Fruit fly (Drosophila melanogaster) whole organism, embryonic: Measurements from ENCODE around the gene CG32816.

Experiments
- C15 ChIP-seq: fragments of 200-800 bp; sonication (Bioruptor generic); IDR thresholded peaks from 3 replicates; pipeline ENCODE4 v1.3.6; 2022; ENCODE audit warnings: missing biosample characterization, missing genetic modification characterization
- CG12942 ChIP-seq: fragments of 200-800 bp; sonication (Bioruptor generic); optimal IDR thresholded peaks from 3 replicates; lab custom pipeline; 2016; ENCODE audit warnings: missing biosample characterization, missing genetic modification characterization
- CG13296 ChIP-seq: fragments of 200-800 bp; sonication (Bioruptor generic); optimal IDR thresholded peaks from 3 replicates; lab custom pipeline; 2018; ENCODE audit warnings: missing biosample characterization, mild to moderate bottlenecking, missing genetic modification characterization
- CG14710 ChIP-seq: fragments of 200-800 bp; sonication (Bioruptor generic); optimal IDR thresholded peaks from 3 replicates; lab custom pipeline; 2019; ENCODE audit warnings: missing biosample characterization, mild to moderate bottlenecking, missing genetic modification characterization, moderate library complexity
- CG14965 ChIP-seq: fragments of 200-800 bp; sonication (Bioruptor generic); optimal IDR thresholded peaks from 2 replicates; lab custom pipeline; 2016; ENCODE audit warnings: missing biosample characterization, missing genetic modification characterization, borderline replicate concordance
- CG15514 ChIP-seq: fragments of 200-800 bp; sonication (Bioruptor generic); optimal IDR thresholded peaks from 3 replicates; lab custom pipeline; 2017; ENCODE audit warnings: missing biosample characterization, missing genetic modification characterization, mild to moderate bottlenecking, moderate library complexity, missing genetic modification reagents
- CG16779 ChIP-seq: fragments of 200-800 bp; sonication (Bioruptor generic); IDR thresholded peaks from 2 replicates; pipeline ENCODE4 v1.3.6; 2022; ENCODE audit warnings: missing biosample characterization, missing genetic modification characterization
- CG17568 ChIP-seq: fragments of 200-800 bp; sonication (Bioruptor generic); optimal IDR thresholded peaks from 2 replicates; lab custom pipeline; 2018; ENCODE audit warnings: missing biosample characterization, mild to moderate bottlenecking, missing genetic modification characterization, moderate library complexity
- CG17802 ChIP-seq: fragments of 200-800 bp; sonication (Bioruptor generic); optimal IDR thresholded peaks from 2 replicates; lab custom pipeline; 2018; ENCODE audit warnings: missing biosample characterization, mild to moderate bottlenecking, missing genetic modification characterization, moderate library complexity
- CG18262 ChIP-seq: fragments of 200-800 bp; optimal IDR thresholded peaks from 3 replicates; lab custom pipeline; 2019; ENCODE audit warnings: missing biosample characterization, mild to moderate bottlenecking, missing genetic modification characterization, moderate library complexity
- CG2199 ChIP-seq: fragments of 200-800 bp; sonication (Bioruptor generic); IDR thresholded peaks from 3 replicates; pipeline ENCODE4 v1.3.6; 2022; ENCODE audit warnings: missing biosample characterization, missing genetic modification characterization
- CG2202 ChIP-seq: fragments of 200-800 bp; sonication (Bioruptor generic); optimal IDR thresholded peaks from 2 replicates; lab custom pipeline; 2018; ENCODE audit warnings: missing biosample characterization, mild to moderate bottlenecking, missing genetic modification characterization
- CG31441 ChIP-seq: fragments of 200-800 bp; sonication (Bioruptor generic); IDR thresholded peaks from 2 replicates; pipeline ENCODE4 v1.3.6; 2022; ENCODE audit warnings: missing biosample characterization, missing genetic modification characterization
- CG32532 ChIP-seq: fragments of 200-800 bp; sonication (Bioruptor generic); IDR thresholded peaks from 2 replicates; pipeline ENCODE4 v1.3.6; 2022; ENCODE audit warnings: missing biosample characterization, missing genetic modification characterization
- CG3838 ChIP-seq: fragments of 200-800 bp; sonication (Bioruptor generic); optimal IDR thresholded peaks from 3 replicates; lab custom pipeline; 2016; ENCODE audit warnings: missing biosample characterization, missing genetic modification characterization
- CG42726 ChIP-seq: fragments of 200-800 bp; sonication (Bioruptor generic); IDR thresholded peaks from 2 replicates; pipeline ENCODE4 v1.3.6; 2022; ENCODE audit warnings: missing biosample characterization, missing genetic modification characterization; ENCODE audit not compliant: partially characterized antibody
- CG6813 ChIP-seq: fragments of 200-800 bp; sonication (Bioruptor generic); optimal IDR thresholded peaks from 2 replicates; lab custom pipeline; 2017; ENCODE audit warnings: missing biosample characterization, missing genetic modification characterization, mild to moderate bottlenecking, moderate library complexity, missing genetic modification reagents
- Dip3 ChIP-seq: fragments of 200-800 bp; sonication (Bioruptor generic); optimal IDR thresholded peaks from 3 replicates; lab custom pipeline; 2016; ENCODE audit warnings: missing biosample characterization, missing genetic modification characterization
- Elba2 ChIP-seq: fragments of 200-800 bp; sonication (Bioruptor generic); optimal IDR thresholded peaks from 3 replicates; lab custom pipeline; 2016; ENCODE audit warnings: missing biosample characterization, missing genetic modification characterization
- HmgD ChIP-seq: fragments of 200-800 bp; sonication (Bioruptor generic); optimal IDR thresholded peaks from 3 replicates; lab custom pipeline; 2016; ENCODE audit warnings: missing biosample characterization, missing genetic modification characterization
- Hmx ChIP-seq: fragments of 200-800 bp; sonication (Bioruptor generic); optimal IDR thresholded peaks from 2 replicates; lab custom pipeline; 2016; ENCODE audit warnings: missing biosample characterization, missing genetic modification characterization
- MTF-1 ChIP-seq: fragments of 200-800 bp; sonication (Bioruptor generic); optimal IDR thresholded peaks from 2 replicates; lab custom pipeline; 2018; ENCODE audit warnings: missing biosample characterization, mild to moderate bottlenecking, missing genetic modification characterization, borderline replicate concordance
- Poxn ChIP-seq: fragments of 200-800 bp; sonication (Bioruptor generic); IDR thresholded peaks from 2 replicates; pipeline ENCODE4 v1.3.6; 2022; ENCODE audit warnings: missing biosample characterization, missing genetic modification characterization
- Ravus ChIP-seq: fragments of 200-800 bp; sonication (Bioruptor generic); IDR thresholded peaks from 2 replicates; pipeline ENCODE4 v1.3.6; 2022; ENCODE audit warnings: missing biosample characterization, missing genetic modification characterization
- Spps ChIP-seq: fragments of 200-800 bp; sonication (Bioruptor generic); optimal IDR thresholded peaks from 2 replicates; lab custom pipeline; 2018; ENCODE audit warnings: missing biosample characterization, mild to moderate bottlenecking, missing genetic modification characterization
- bigmax ChIP-seq: fragments of 200-800 bp; sonication (Bioruptor generic); optimal IDR thresholded peaks from 2 replicates; lab custom pipeline; 2018; ENCODE audit warnings: missing biosample characterization, mild to moderate bottlenecking, missing genetic modification characterization
- bsh ChIP-seq, 2 experiments: fragments of 200-800 bp; sonication (Bioruptor generic); optimal IDR thresholded peaks; 2 replicates each; lab custom pipeline; 2017 to 2018; ENCODE audit warnings: mild to moderate bottlenecking in 2 of 2, missing biosample characterization in 2 of 2, missing genetic modification characterization in 2 of 2, moderate library complexity in 1 of 2
- caup ChIP-seq: fragments of 200-800 bp; sonication (Bioruptor generic); optimal IDR thresholded peaks from 3 replicates; lab custom pipeline; 2017; ENCODE audit warnings: missing biosample characterization, mild to moderate bottlenecking, missing genetic modification characterization, moderate library complexity; ENCODE audit not compliant: severe bottlenecking
- crol ChIP-seq: fragments of 200-800 bp; sonication (Bioruptor generic); IDR thresholded peaks from 2 replicates; pipeline ENCODE4 v1.3.6; 2022; ENCODE audit warnings: missing biosample characterization, missing genetic modification characterization
- crp ChIP-seq, 2 experiments: fragments of 200-800 bp; sonication (Bioruptor generic); optimal IDR thresholded peaks; 2 replicates in 1 of 2; 3 replicates in 1 of 2; lab custom pipeline; 2017; ENCODE audit warnings: missing biosample characterization in 2 of 2, missing genetic modification characterization in 2 of 2, mild to moderate bottlenecking in 1 of 2, moderate library complexity in 1 of 2
- da ChIP-seq: fragments of 200-800 bp; sonication (Bioruptor generic); optimal IDR thresholded peaks from 2 replicates; lab custom pipeline; 2016; ENCODE audit warnings: missing biosample characterization, missing genetic modification characterization
- dmrt99B ChIP-seq: fragments of 200-800 bp; sonication (Bioruptor generic); optimal IDR thresholded peaks from 2 replicates; lab custom pipeline; 2018; ENCODE audit warnings: missing biosample characterization, mild to moderate bottlenecking, missing genetic modification characterization, moderate library complexity
- eve ChIP-seq, 2 experiments: fragments of >200 bp; optimal IDR thresholded peaks; 2 replicates each; lab custom pipeline; 2017; ENCODE audit warnings: missing biosample characterization in 2 of 2, missing genetic modification characterization in 2 of 2
- fu2 ChIP-seq: fragments of 200-800 bp; sonication (Bioruptor generic); optimal IDR thresholded peaks from 2 replicates; lab custom pipeline; 2016; ENCODE audit warnings: missing biosample characterization, missing genetic modification characterization
- gem ChIP-seq: fragments of 200-800 bp; sonication (Bioruptor generic); optimal IDR thresholded peaks from 2 replicates; lab custom pipeline; 2019; ENCODE audit warnings: missing biosample characterization, mild to moderate bottlenecking, missing genetic modification characterization, moderate library complexity
- kay ChIP-seq: fragments of 200-800 bp; sonication (Bioruptor generic); optimal IDR thresholded peaks from 2 replicates; lab custom pipeline; 2016; ENCODE audit warnings: missing biosample characterization, missing genetic modification characterization
- phol ChIP-seq: fragments of 200-800 bp; sonication (Bioruptor generic); optimal IDR thresholded peaks from 3 replicates; lab custom pipeline; 2018; ENCODE audit warnings: missing biosample characterization, mild to moderate bottlenecking, missing genetic modification characterization, moderate library complexity
- pnt ChIP-seq: fragments of 200-800 bp; sonication (Bioruptor generic); optimal IDR thresholded peaks from 3 replicates; lab custom pipeline; 2016; ENCODE audit warnings: missing biosample characterization, missing genetic modification characterization
- prd ChIP-seq, 3 experiments: fragments of >200 bp in 2 of 3; fragments of 200-800 bp in 1 of 3; sonication (Bioruptor generic) in 1 of 3; optimal IDR thresholded peaks in 2 of 3; IDR thresholded peaks in 1 of 3; 2 replicates in 2 of 3; 3 replicates in 1 of 3; pipeline versions ENCODE4 v1.3.6 to Lab custom; 2017 to 2022; ENCODE audit warnings: missing biosample characterization in 1 of 3, missing genetic modification characterization in 1 of 3
- ranshi ChIP-seq: fragments of 200-800 bp; sonication (Bioruptor generic); IDR thresholded peaks from 2 replicates; pipeline ENCODE4 v1.3.6; 2022; ENCODE audit warnings: missing biosample characterization, missing genetic modification characterization
- sd ChIP-seq: fragments of 200-800 bp; sonication (Bioruptor generic); optimal IDR thresholded peaks from 3 replicates; lab custom pipeline; 2018; ENCODE audit warnings: missing biosample characterization, mild to moderate bottlenecking, missing genetic modification characterization, moderate library complexity
- sens-2 ChIP-seq: fragments of 200-800 bp; sonication (Bioruptor generic); IDR thresholded peaks from 2 replicates; pipeline ENCODE4 v1.3.6; 2022; ENCODE audit warnings: missing biosample characterization, missing genetic modification characterization
- sima ChIP-seq: fragments of 200-800 bp; sonication (Bioruptor generic); optimal IDR thresholded peaks from 2 replicates; lab custom pipeline; 2016; ENCODE audit warnings: missing biosample characterization, missing genetic modification characterization
- ssp ChIP-seq: fragments of 200-800 bp; sonication (Bioruptor generic); IDR thresholded peaks from 2 replicates; pipeline ENCODE4 v1.3.6; 2022; ENCODE audit warnings: missing biosample characterization, missing genetic modification characterization
- trh ChIP-seq: fragments of 200-800 bp; sonication (Bioruptor generic); optimal IDR thresholded peaks from 2 replicates; lab custom pipeline; 2016; ENCODE audit warnings: missing biosample characterization, missing genetic modification characterization
- tx ChIP-seq: fragments of 200-800 bp; sonication (Bioruptor generic); optimal IDR thresholded peaks from 2 replicates; lab custom pipeline; 2016; ENCODE audit warnings: missing biosample characterization, missing genetic modification characterization
- unpg ChIP-seq: fragments of 200-800 bp; sonication (Bioruptor generic); optimal IDR thresholded peaks from 3 replicates; lab custom pipeline; 2018; ENCODE audit warnings: missing biosample characterization, mild to moderate bottlenecking, missing genetic modification characterization, moderate library complexity
- vfl ChIP-seq: fragments of 200-800 bp; sonication (Bioruptor generic); optimal IDR thresholded peaks from 2 replicates; lab custom pipeline; 2016; ENCODE audit warnings: missing biosample characterization, missing genetic modification characterization
- vvl ChIP-seq: fragments of 200-800 bp; sonication (Bioruptor generic); IDR thresholded peaks from 2 replicates; pipeline ENCODE4 v1.3.6; 2022; ENCODE audit warnings: missing biosample characterization, missing genetic modification characterization
- z ChIP-seq: fragments of 200-800 bp; sonication (Bioruptor generic); IDR thresholded peaks from 3 replicates; pipeline ENCODE4 v1.3.6; 2022; ENCODE audit warnings: missing biosample characterization, missing genetic modification characterization

CG32816 gene

DNA sequence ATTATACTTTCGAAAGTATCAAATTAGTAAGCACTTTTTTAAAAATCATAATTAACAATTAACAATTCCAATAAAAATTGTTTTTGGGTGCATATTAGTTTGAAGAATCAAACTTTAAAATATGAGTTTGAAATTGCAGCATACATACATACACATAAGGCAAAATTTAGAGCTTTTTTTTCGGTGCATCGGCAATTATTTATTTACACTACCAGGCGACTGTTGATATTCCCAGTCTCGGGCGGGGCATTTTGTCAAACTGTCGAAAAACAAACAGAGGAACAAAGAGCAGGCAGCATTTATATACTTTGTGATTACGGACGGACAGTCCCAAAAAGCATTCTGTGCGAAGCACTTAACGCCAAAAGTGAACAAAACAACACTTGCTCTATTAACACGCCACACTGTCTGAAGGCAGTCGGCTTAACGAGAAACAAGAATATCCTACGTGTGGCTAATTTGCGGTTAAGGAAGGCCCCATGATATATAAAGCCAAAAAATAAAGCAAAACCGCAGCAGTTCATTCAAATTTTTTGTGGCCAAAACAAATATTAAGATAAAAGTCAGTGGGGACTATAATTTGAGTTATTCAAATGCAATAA is 108.4 kb downstream of the CG32816 start (continued):
- no peak for TF ChIP-seq da (GFP tag; lab: Kevin White, UChicago)
- TF ChIP-seq phol (tag; lab: Kevin White, UChicago), result peak; percentile 14
- TF ChIP-seq vvl (GFP tag; lab: Robert Waterston, UW), result no peak
- TF ChIP-seq eve (GFP tag; optimal IDR thresholded peaks at IDR 0.05; lab: Kevin White, UChicago), result no peak
- no peak for TF ChIP-seq CG17802
- TF ChIP-seq Ravus (GFP tag; lab: Robert Waterston, UW), result no peak
- peak; percentile 22 for TF ChIP-seq unpg (GFP tag; lab: Kevin White, UChicago)
- peak; percentile 21; the same call in 1 of the 2 replicates for TF ChIP-seq CG31441 (GFP tag; lab: Robert Waterston, UW)
- no peak for TF ChIP-seq sens-2 (GFP tag; lab: Robert Waterston, UW)
- no peak for TF ChIP-seq CG2199 (GFP tag; lab: Robert Waterston, UW)
- peak; percentile 10 for TF ChIP-seq dmrt99B (tag; lab: Kevin White, UChicago)
- no peak for TF ChIP-seq CG42726 (GFP tag; lab: Robert Waterston, UW)
- no peak for TF ChIP-seq Spps (tag; lab: Kevin White, UChicago)
- peak; percentile 13 for TF ChIP-seq CG13296 (GFP tag; lab: Kevin White, UChicago)
- TF ChIP-seq Elba2 (GFP tag; lab: Kevin White, UChicago), result no peak
- no peak for TF ChIP-seq sd
- TF ChIP-seq CG3838, result no peak
- no peak for TF ChIP-seq kay (GFP tag; lab: Kevin White, UChicago)
- TF ChIP-seq CG18262 (tag; lab: Kevin White, UChicago), result peak; percentile 35
- TF ChIP-seq sima (GFP tag; lab: Kevin White, UChicago), result no peak
- no peak for TF ChIP-seq trh (GFP tag; lab: Kevin White, UChicago)
- no peak for TF ChIP-seq CG15514 (GFP tag; lab: Kevin White, UChicago)
- TF ChIP-seq bsh (GFP tag; optimal IDR thresholded peaks at IDR 0.05; lab: Kevin White, UChicago), result peak in 1 of 2 experiments; percentile 27
- TF ChIP-seq z (GFP tag; lab: Robert Waterston, UW), result no peak
- TF ChIP-seq tx (GFP tag; lab: Kevin White, UChicago), result no peak
- no peak for TF ChIP-seq CG12942 (GFP tag; lab: Kevin White, UChicago)
- TF ChIP-seq CG17568 (GFP tag; lab: Kevin White, UChicago), result peak; percentile 23
- no peak for TF ChIP-seq C15 (GFP tag; lab: Robert Waterston, UW)
- no peak for TF ChIP-seq vfl
- peak; percentile 56 for TF ChIP-seq MTF-1 (GFP tag; lab: Kevin White, UChicago)
- TF ChIP-seq CG14965 (GFP tag; lab: Kevin White, UChicago), result no peak
- no peak for TF ChIP-seq CG2202 (tag; lab: Kevin White, UChicago)
- TF ChIP-seq CG32532 (GFP tag; lab: Robert Waterston, UW), result no peak
- no peak for TF ChIP-seq Poxn (GFP tag; lab: Robert Waterston, UW)
- TF ChIP-seq caup (GFP tag; lab: Kevin White, UChicago), result no peak
- no peak for TF ChIP-seq ssp (GFP tag; lab: Robert Waterston, UW)
- TF ChIP-seq crp (GFP tag; optimal IDR thresholded peaks at IDR 0.05; lab: Kevin White, UChicago), result no peak
- TF ChIP-seq gem (tag; lab: Kevin White, UChicago), result peak; percentile 57
- TF ChIP-seq ranshi (GFP tag; lab: Robert Waterston, UW), result no peak
- no peak for TF ChIP-seq CG16779 (GFP tag; lab: Robert Waterston, UW)
- TF ChIP-seq bigmax (GFP tag; lab: Kevin White, UChicago), result no peak
- no peak for TF ChIP-seq Dip3
- TF ChIP-seq pnt (GFP tag; lab: Kevin White, UChicago), result no peak
- peak; percentile 11 for TF ChIP-seq CG14710 (tag; lab: Kevin White, UChicago)
- no peak for TF ChIP-seq Hmx (GFP tag; lab: Kevin White, UChicago)
- peak; percentile 14 for TF ChIP-seq CG6813 (GFP tag; lab: Kevin White, UChicago)
- TF ChIP-seq fu2 (GFP tag; lab: Kevin White, UChicago), result no peak
- no peak for TF ChIP-seq crol (GFP tag; lab: Robert Waterston, UW)
- no peak for TF ChIP-seq HmgD (GFP tag; lab: Kevin White, UChicago)
- no peak for TF ChIP-seq prd (optimal IDR thresholded peaks at IDR 0.05; lab: Kevin White, UChicago)
- TF ChIP-seq prd (GFP tag; IDR thresholded peaks at IDR 0.05; lab: Robert Waterston, UW), result no peak
